Worm (Caenorhabditis elegans): ENCODE measurements around the gene R09E10.5.

DNA sequence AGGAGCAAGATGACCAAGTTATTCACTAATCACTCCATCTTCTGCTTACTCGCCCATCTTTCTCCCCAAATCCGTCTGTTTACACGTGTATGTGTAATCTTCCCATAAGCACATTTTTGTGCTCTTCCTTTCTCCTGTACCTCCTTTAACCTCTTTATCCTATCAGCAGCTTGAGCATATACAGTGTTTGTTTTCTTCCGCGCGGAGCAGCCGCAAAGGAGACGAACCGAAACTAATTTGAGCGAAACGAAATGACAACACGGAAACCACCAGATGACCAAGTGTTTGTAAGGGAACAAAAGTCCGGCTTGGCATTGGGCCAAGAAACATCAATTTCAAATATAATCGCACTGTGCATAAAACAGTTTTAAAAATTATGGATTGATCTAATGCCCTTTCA is 2.3 kb upstream of the R09E10.5 start:
- no peak for TF ChIP-seq zag-1 (tag; optimal IDR thresholded peaks at IDR 0.05)
- TF ChIP-seq ceh-82 (tag; optimal IDR thresholded peaks at IDR 0.05) = no peak
- no peak for TF ChIP-seq ama-1 (optimal IDR thresholded peaks at IDR 0.05)
- no peak for TF ChIP-seq ZK546.5 (tag; optimal IDR thresholded peaks at IDR 0.05)
- no peak for TF ChIP-seq unc-62 (GFP tag; optimal IDR thresholded peaks at IDR 0.05)
- TF ChIP-seq nhr-77 (tag; optimal IDR thresholded peaks at IDR 0.05) = no peak
- TF ChIP-seq pqm-1 (tag; optimal IDR thresholded peaks at IDR 0.05) = no peak

Data from whole organism, L3 larva.